Fruit fly (Drosophila melanogaster) whole organism, embryonic: ENCODE data around the gene fusl.

ENCODE experiments used
- Aef1 ChIP-seq: fragments of 200-800 bp; sonication (Bioruptor generic); IDR thresholded peaks from 3 replicates; pipeline ENCODE4 v1.3.6; 2022; ENCODE audit warnings: missing biosample characterization, missing genetic modification characterization
- CG13624 ChIP-seq: fragments of 200-800 bp; sonication (Bioruptor generic); optimal IDR thresholded peaks from 2 replicates; lab custom pipeline; 2016; ENCODE audit warnings: missing biosample characterization, missing genetic modification characterization
- CG16863 ChIP-seq: fragments of 200-800 bp; sonication (Bioruptor generic); optimal IDR thresholded peaks from 3 replicates; lab custom pipeline; 2016; ENCODE audit warnings: missing biosample characterization, missing genetic modification characterization
- CG17186 ChIP-seq: fragments of 200-800 bp; sonication (Bioruptor generic); optimal IDR thresholded peaks from 3 replicates; lab custom pipeline; 2017; ENCODE audit warnings: missing biosample characterization, missing genetic modification reagents, missing genetic modification characterization
- CG17612 ChIP-seq: fragments of 200-800 bp; sonication (Bioruptor generic); IDR thresholded peaks from 2 replicates; pipeline ENCODE4 v1.3.6; 2022; ENCODE audit warnings: missing biosample characterization, missing genetic modification characterization
- CG18262 ChIP-seq: fragments of 200-800 bp; optimal IDR thresholded peaks from 3 replicates; lab custom pipeline; 2019; ENCODE audit warnings: missing biosample characterization, mild to moderate bottlenecking, missing genetic modification characterization, moderate library complexity
- CG18619 ChIP-seq: fragments of 200-800 bp; sonication (Bioruptor generic); optimal IDR thresholded peaks from 3 replicates; lab custom pipeline; 2017; ENCODE audit warnings: missing biosample characterization, mild to moderate bottlenecking, missing genetic modification characterization
- CG18764 ChIP-seq: fragments of 200-800 bp; sonication (Bioruptor generic); optimal IDR thresholded peaks from 3 replicates; lab custom pipeline; 2016; ENCODE audit warnings: missing biosample characterization, missing genetic modification characterization
- CG2116 ChIP-seq: fragments of 200-800 bp; sonication (Bioruptor generic); optimal IDR thresholded peaks from 3 replicates; lab custom pipeline; 2018; ENCODE audit warnings: missing biosample characterization, mild to moderate bottlenecking, missing genetic modification characterization
- CG2875 ChIP-seq: fragments of 200-800 bp; sonication (Bioruptor generic); optimal IDR thresholded peaks from 2 replicates; lab custom pipeline; 2017; ENCODE audit warnings: missing biosample characterization, mild to moderate bottlenecking, missing genetic modification characterization, missing genetic modification reagents
- CG4282 ChIP-seq: fragments of 200-800 bp; sonication (Bioruptor generic); optimal IDR thresholded peaks from 2 replicates; lab custom pipeline; 2016; ENCODE audit warnings: missing biosample characterization, missing genetic modification characterization
- CG4404 ChIP-seq: fragments of 200-800 bp; sonication (Bioruptor generic); IDR thresholded peaks from 2 replicates; pipeline ENCODE4 v1.3.6; 2022; ENCODE audit warnings: missing biosample characterization, missing genetic modification characterization
- CG4854 ChIP-seq: fragments of 200-800 bp; sonication (Bioruptor generic); optimal IDR thresholded peaks from 2 replicates; lab custom pipeline; 2016; ENCODE audit warnings: missing biosample characterization, missing genetic modification characterization, inconsistent platforms
- CG6175 ChIP-seq: fragments of 200-800 bp; sonication (Bioruptor generic); IDR thresholded peaks from 3 replicates; pipeline ENCODE4 v1.3.6; 2022; ENCODE audit warnings: missing biosample characterization, missing genetic modification characterization
- CG6683 ChIP-seq: fragments of 200-800 bp; sonication (Bioruptor generic); optimal IDR thresholded peaks from 2 replicates; lab custom pipeline; 2017; ENCODE audit warnings: missing biosample characterization, mild to moderate bottlenecking, missing genetic modification characterization, missing genetic modification reagents
- CG7372 ChIP-seq: fragments of 200-800 bp; sonication (Bioruptor generic); IDR thresholded peaks from 2 replicates; pipeline ENCODE4 v1.3.6; 2022; ENCODE audit warnings: missing biosample characterization, missing genetic modification characterization
- CG8290 ChIP-seq, 3 experiments: fragments of 200-800 bp; sonication (Bioruptor generic); optimal IDR thresholded peaks; 2 replicates each; lab custom pipeline; 2016 to 2019; ENCODE audit warnings: missing biosample characterization in 3 of 3, missing genetic modification characterization in 3 of 3, mild to moderate bottlenecking in 2 of 3, moderate library complexity in 1 of 3
- CG9727 ChIP-seq: fragments of 200-800 bp; sonication (Bioruptor generic); optimal IDR thresholded peaks from 3 replicates; lab custom pipeline; 2017; ENCODE audit warnings: missing biosample characterization, mild to moderate bottlenecking, missing genetic modification characterization
- CkIIα-i1 ChIP-seq: fragments of 200-800 bp; sonication (Bioruptor generic); IDR thresholded peaks from 2 replicates; pipeline ENCODE4 v1.3.6; 2022; ENCODE audit warnings: missing biosample characterization, missing genetic modification characterization
- CoRest ChIP-seq: fragments of 200-800 bp; sonication (Bioruptor generic); optimal IDR thresholded peaks from 3 replicates; lab custom pipeline; 2018; ENCODE audit warnings: missing biosample characterization, mild to moderate bottlenecking, missing genetic modification characterization, moderate library complexity
- Eip74EF ChIP-seq, 2 experiments: fragments of 200-800 bp in 1 of 2; fragments of >200 bp in 1 of 2; sonication (Bioruptor generic) in 1 of 2; optimal IDR thresholded peaks; 2 replicates each; lab custom pipeline; 2017 to 2019; ENCODE audit warnings: missing biosample characterization in 2 of 2, missing genetic modification characterization in 2 of 2, mild to moderate bottlenecking in 1 of 2, moderate library complexity in 1 of 2
- Gsc ChIP-seq: fragments of 200-800 bp; sonication (Bioruptor generic); IDR thresholded peaks from 2 replicates; pipeline ENCODE4 v1.3.6; 2022; ENCODE audit warnings: missing biosample characterization, missing genetic modification characterization
- Hand ChIP-seq: fragments of 200-800 bp; sonication (Bioruptor generic); optimal IDR thresholded peaks from 2 replicates; lab custom pipeline; 2017; ENCODE audit warnings: mild to moderate bottlenecking, missing biosample characterization, missing genetic modification reagents, missing genetic modification characterization
- Hr51 ChIP-seq, 2 experiments: fragments of 200-800 bp; sonication (Bioruptor generic); optimal IDR thresholded peaks; 2 replicates in 1 of 2; 3 replicates in 1 of 2; lab custom pipeline; 2016 to 2018; ENCODE audit warnings: missing biosample characterization in 2 of 2, missing genetic modification characterization in 2 of 2, mild to moderate bottlenecking in 1 of 2, moderate library complexity in 1 of 2
- Kr ChIP-seq: fragments of 200-800 bp; sonication (Bioruptor generic); optimal IDR thresholded peaks from 2 replicates; lab custom pipeline; 2017; ENCODE audit warnings: missing biosample characterization, mild to moderate bottlenecking, missing genetic modification characterization
- Lpt ChIP-seq: fragments of >200 bp; optimal IDR thresholded peaks from 2 replicates; lab custom pipeline; 2018; ENCODE audit warnings: missing biosample characterization, missing genetic modification characterization
- Meics ChIP-seq: fragments of 200-800 bp; sonication (Bioruptor generic); optimal IDR thresholded peaks from 2 replicates; lab custom pipeline; 2017; ENCODE audit warnings: missing biosample characterization, mild to moderate bottlenecking, missing genetic modification characterization
- Myb ChIP-seq: fragments of 200-800 bp; sonication (Bioruptor generic); optimal IDR thresholded peaks from 2 replicates; lab custom pipeline; 2016; ENCODE audit warnings: missing biosample characterization, missing genetic modification characterization
- PHDP ChIP-seq: fragments of 200-800 bp; sonication (Bioruptor generic); optimal IDR thresholded peaks from 3 replicates; lab custom pipeline; 2018; ENCODE audit warnings: missing biosample characterization, mild to moderate bottlenecking, missing genetic modification characterization, moderate library complexity
- Ravus ChIP-seq: fragments of 200-800 bp; sonication (Bioruptor generic); IDR thresholded peaks from 2 replicates; pipeline ENCODE4 v1.3.6; 2022; ENCODE audit warnings: missing biosample characterization, missing genetic modification characterization
- Rfx ChIP-seq: fragments of 200-800 bp; sonication (Bioruptor generic); IDR thresholded peaks from 2 replicates; pipeline ENCODE4 v1.3.6; 2022; ENCODE audit warnings: missing biosample characterization, missing genetic modification characterization
- Sox100B ChIP-seq: fragments of 200-800 bp; sonication (Bioruptor generic); optimal IDR thresholded peaks from 3 replicates; lab custom pipeline; 2018; ENCODE audit warnings: missing biosample characterization, mild to moderate bottlenecking, missing genetic modification characterization
- amos ChIP-seq: fragments of 200-800 bp; sonication (Bioruptor generic); IDR thresholded peaks from 2 replicates; pipeline ENCODE4 v1.3.6; 2022; ENCODE audit warnings: missing biosample characterization, missing genetic modification characterization; ENCODE audit not compliant: partially characterized antibody
- aop ChIP-seq: fragments of 200-800 bp; sonication (Bioruptor generic); IDR thresholded peaks from 2 replicates; pipeline ENCODE4 v1.3.6; 2022; ENCODE audit warnings: missing biosample characterization, missing genetic modification characterization
- btn ChIP-seq: fragments of 200-800 bp; sonication (Bioruptor generic); optimal IDR thresholded peaks from 2 replicates; lab custom pipeline; 2016; ENCODE audit warnings: missing biosample characterization, missing genetic modification characterization
- crc ChIP-seq: fragments of 200-800 bp; sonication (Bioruptor generic); optimal IDR thresholded peaks from 2 replicates; lab custom pipeline; 2016; ENCODE audit warnings: missing biosample characterization, missing genetic modification characterization
- dimm ChIP-seq: fragments of 200-800 bp; sonication (Bioruptor generic); IDR thresholded peaks from 2 replicates; pipeline ENCODE4 v1.3.6; 2022; ENCODE audit warnings: missing biosample characterization, missing genetic modification characterization
- dmrt11E ChIP-seq: fragments of 200-800 bp; sonication (Bioruptor generic); optimal IDR thresholded peaks from 3 replicates; lab custom pipeline; 2018; ENCODE audit warnings: missing biosample characterization, mild to moderate bottlenecking, missing genetic modification characterization, moderate library complexity
- ewg ChIP-seq: fragments of 200-800 bp; sonication (Bioruptor generic); optimal IDR thresholded peaks from 3 replicates; lab custom pipeline; 2017; ENCODE audit warnings: mild to moderate bottlenecking, missing biosample characterization, missing genetic modification reagents, missing genetic modification characterization
- fd3F ChIP-seq: fragments of 200-800 bp; sonication (Bioruptor generic); optimal IDR thresholded peaks from 2 replicates; lab custom pipeline; 2018; ENCODE audit warnings: missing biosample characterization, mild to moderate bottlenecking, missing genetic modification characterization, moderate library complexity
- hkb ChIP-seq, 2 experiments: fragments of 200-800 bp in 1 of 2; fragments of >200 bp in 1 of 2; sonication (Bioruptor generic) in 1 of 2; IDR thresholded peaks in 1 of 2; optimal IDR thresholded peaks in 1 of 2; 2 replicates each; pipeline versions ENCODE4 v1.3.6 to Lab custom; 2017 to 2022; ENCODE audit warnings: missing biosample characterization in 1 of 2, missing genetic modification characterization in 1 of 2
- nmo ChIP-seq: fragments of 200-800 bp; sonication (Bioruptor generic); optimal IDR thresholded peaks from 2 replicates; lab custom pipeline; 2018; ENCODE audit warnings: missing biosample characterization, mild to moderate bottlenecking, missing genetic modification characterization, moderate library complexity
- pnt ChIP-seq: fragments of 200-800 bp; sonication (Bioruptor generic); optimal IDR thresholded peaks from 3 replicates; lab custom pipeline; 2016; ENCODE audit warnings: missing biosample characterization, missing genetic modification characterization
- rib ChIP-seq: fragments of 200-800 bp; sonication (Bioruptor generic); IDR thresholded peaks from 2 replicates; pipeline ENCODE4 v1.3.6; 2022; ENCODE audit warnings: missing biosample characterization, missing genetic modification characterization
- schlank ChIP-seq: fragments of 200-800 bp; sonication (Bioruptor generic); optimal IDR thresholded peaks from 2 replicates; lab custom pipeline; 2018; ENCODE audit warnings: missing biosample characterization, mild to moderate bottlenecking, missing genetic modification characterization
- tin ChIP-seq: fragments of 200-800 bp; sonication (Bioruptor generic); optimal IDR thresholded peaks from 3 replicates; lab custom pipeline; 2016; ENCODE audit warnings: missing biosample characterization, missing genetic modification characterization
- tio ChIP-seq: fragments of 200-800 bp; sonication (Bioruptor generic); optimal IDR thresholded peaks from 2 replicates; lab custom pipeline; 2017; ENCODE audit warnings: missing biosample characterization, missing genetic modification characterization, inconsistent platforms
- ttk ChIP-seq: fragments of 200-800 bp; sonication (Bioruptor generic); IDR thresholded peaks from 2 replicates; pipeline ENCODE4 v2.1.2; 2022; ENCODE audit warnings: missing biosample characterization, missing genetic modification characterization
- z ChIP-seq: fragments of 200-800 bp; sonication (Bioruptor generic); IDR thresholded peaks from 3 replicates; pipeline ENCODE4 v1.3.6; 2022; ENCODE audit warnings: missing biosample characterization, missing genetic modification characterization

The fusl gene

dm6 chr2L:5297289-5297960 is 40.4 kb downstream of the fusl start (continued):
- TF ChIP-seq CG18619 (GFP tag; lab: Kevin White, UChicago) (no peak), Sox100B (GFP tag; lab: Kevin White, UChicago) (peak; percentile 26), Meics (GFP tag; lab: Kevin White, UChicago) (no peak), schlank (no peak), CG17186 (GFP tag; lab: Kevin White, UChicago) (no peak), CG13624 (GFP tag; lab: Kevin White, UChicago) (no peak), fd3F (GFP tag; lab: Kevin White, UChicago) (no peak), CG2875 (GFP tag; lab: Kevin White, UChicago) (peak; percentile 20), Aef1 (GFP tag; lab: Robert Waterston, UW) (no peak), Hand (GFP tag; lab: Kevin White, UChicago) (no peak), rib (GFP tag; lab: Robert Waterston, UW) (no peak), CG18262 (peak; percentile 71), Lpt (no peak), dimm (0 out of 2 replicates have a peak, but pooled peaks have one; percentile 3), CG9727 (GFP tag; lab: Kevin White, UChicago) (no peak), CG7372 (no peak), CG8290 (GFP tag; optimal IDR thresholded peaks at IDR 0.05; lab: Kevin White, UChicago) (no peak), CG8290 (tag; optimal IDR thresholded peaks at IDR 0.05; lab: Kevin White, UChicago) (no peak), Ravus (GFP tag; lab: Robert Waterston, UW) (no peak), tin (no peak), PHDP (tag; lab: Kevin White, UChicago) (peak; percentile 59), hkb (optimal IDR thresholded peaks at IDR 0.05; lab: Kevin White, UChicago) (no peak), hkb (GFP tag; IDR thresholded peaks at IDR 0.05; lab: Robert Waterston, UW) (0 out of 2 replicates have a peak, but pooled peaks have one; percentile 33), dmrt11E (tag; lab: Kevin White, UChicago) (peak; percentile 62), CkIIα-i1 (GFP tag; lab: Robert Waterston, UW) (no peak), Myb (GFP tag; lab: Kevin White, UChicago) (no peak), Gsc (GFP tag; lab: Robert Waterston, UW) (no peak), CG18764 (no peak), ewg (GFP tag; lab: Kevin White, UChicago) (peak; percentile 54), CG17612 (GFP tag; lab: Robert Waterston, UW) (no peak), z (GFP tag; lab: Robert Waterston, UW) (no peak), CG6175 (GFP tag; lab: Robert Waterston, UW) (no peak), amos (no peak), CG4404 (GFP tag; lab: Robert Waterston, UW) (0 out of 2 replicates have a peak, but pooled peaks have one; percentile 10), btn (no peak), pnt (GFP tag; lab: Kevin White, UChicago) (peak; percentile 26), nmo (GFP tag; lab: Kevin White, UChicago) (peak; percentile 72), CG2116 (GFP tag; lab: Kevin White, UChicago) (no peak), CG4282 (no peak), CG6683 (GFP tag; lab: Kevin White, UChicago) (no peak), Rfx (GFP tag; lab: Robert Waterston, UW) (no peak), tio (no peak), Eip74EF (GFP tag; optimal IDR thresholded peaks at IDR 0.05; lab: Kevin White, UChicago) (peak in 1 of 2 experiments; percentile 40), Hr51 (GFP tag; optimal IDR thresholded peaks at IDR 0.05; lab: Kevin White, UChicago) (peak in 1 of 2 experiments; percentile 19), Kr (GFP tag; lab: Kevin White, UChicago) (no peak), aop (GFP tag; lab: Robert Waterston, UW) (no peak), CG16863 (GFP tag; lab: Kevin White, UChicago) (peak; percentile 23), crc (GFP tag; lab: Kevin White, UChicago) (no peak), ttk (GFP tag; lab: Robert Waterston, UW) (no peak), CG4854 (no peak), CoRest (tag; lab: Kevin White, UChicago) (peak; percentile 27)
